Fruit fly (Drosophila melanogaster) whole organism: ENCODE data around the gene Pldn.

Experiments
- CG8478 ChIP-seq: fragments of >200 bp; optimal IDR thresholded peaks from 2 replicates; lab custom pipeline; 2018; ENCODE audit warnings: inconsistent platforms
- Dll ChIP-seq: fragments of >200 bp; optimal IDR thresholded peaks from 2 replicates; lab custom pipeline; 2017
- EcR ChIP-seq, 2 experiments: fragments of >200 bp; optimal IDR thresholded peaks; 2 replicates each; lab custom pipeline; 2017; ENCODE audit warnings: missing biosample characterization in 2 of 2, missing genetic modification characterization in 2 of 2, missing genetic modification reagents in 2 of 2
- psq ChIP-seq: fragments of >200 bp; optimal IDR thresholded peaks from 2 replicates; lab custom pipeline; 2017
- usp ChIP-seq: fragments of >200 bp; optimal IDR thresholded peaks from 2 replicates; lab custom pipeline; 2017; ENCODE audit warnings: missing biosample characterization, missing genetic modification characterization, mixed read lengths

dm6 chr3L:11720780-11721179 is 29.6 kb upstream of the Pldn start, which contains the start of gene Bmcp:
- no peak for TF ChIP-seq usp
- no peak for TF ChIP-seq EcR (GFP tag; optimal IDR thresholded peaks at IDR 0.05; lab: Kevin White, UChicago)
- no peak for TF ChIP-seq CG8478 (lab: Kevin White, UChicago)
- no peak for TF ChIP-seq Dll (lab: Kevin White, UChicago)
- TF ChIP-seq psq (lab: Kevin White, UChicago), result no peak
